Fruit fly (Drosophila melanogaster) whole organism, pupa: Measurements from ENCODE around the gene CG43251.

Experiments
- CG10348 ChIP-seq: fragments of 200-800 bp; sonication (Bioruptor generic); IDR thresholded peaks from 2 replicates; pipeline ENCODE4 v1.3.6; 2022; ENCODE audit warnings: missing biosample characterization, missing genetic modification characterization
- CG13204 ChIP-seq: fragments of 200-800 bp; sonication (Bioruptor generic); optimal IDR thresholded peaks from 2 replicates; lab custom pipeline; 2018; ENCODE audit warnings: missing biosample characterization, mild to moderate bottlenecking, missing genetic modification characterization, moderate library complexity
- CG14655 ChIP-seq: fragments of 200-800 bp; sonication (Bioruptor generic); optimal IDR thresholded peaks from 3 replicates; lab custom pipeline; 2017; ENCODE audit warnings: mild to moderate bottlenecking, missing biosample characterization, missing genetic modification reagents, missing genetic modification characterization
- CG34367 ChIP-seq: fragments of 200-800 bp; sonication (Bioruptor generic); optimal IDR thresholded peaks from 2 replicates; lab custom pipeline; 2018; ENCODE audit warnings: missing biosample characterization, mild to moderate bottlenecking, missing genetic modification characterization
- CG8159 ChIP-seq: fragments of 200-800 bp; sonication (Bioruptor generic); optimal IDR thresholded peaks from 3 replicates; lab custom pipeline; 2018; ENCODE audit warnings: missing biosample characterization, mild to moderate bottlenecking, missing genetic modification characterization, moderate library complexity
- CG8301 ChIP-seq: fragments of 200-800 bp; sonication (Bioruptor generic); optimal IDR thresholded peaks from 2 replicates; lab custom pipeline; 2018; ENCODE audit warnings: missing biosample characterization, mild to moderate bottlenecking, missing genetic modification characterization
- EcR ChIP-seq: fragments of 200-800 bp; sonication (Bioruptor generic); optimal IDR thresholded peaks from 3 replicates; lab custom pipeline; 2019; ENCODE audit warnings: missing biosample characterization, missing genetic modification characterization, mild to moderate bottlenecking, moderate library complexity, missing genetic modification reagents
- Pif1B ChIP-seq: fragments of 200-800 bp; sonication (Bioruptor generic); optimal IDR thresholded peaks from 3 replicates; lab custom pipeline; 2016; ENCODE audit warnings: missing biosample characterization, missing genetic modification characterization

- TF ChIP-seq CG10348 (GFP tag; lab: Robert Waterston, UW): no peak
- no peak for TF ChIP-seq CG13204
- TF ChIP-seq CG34367 (tag; lab: Kevin White, UChicago): no peak
- no peak for TF ChIP-seq EcR (GFP tag; lab: Kevin White, UChicago)
- TF ChIP-seq Pif1B (GFP tag; lab: Kevin White, UChicago): no peak
- TF ChIP-seq CG14655 (GFP tag; lab: Kevin White, UChicago): no peak
- no peak for TF ChIP-seq CG8159
- TF ChIP-seq CG8301 (tag; lab: Kevin White, UChicago): no peak
Measured at dm6 chr3L:20748577-20748976, 10.1 kb upstream of the CG43251 start.
